Fruit fly (Drosophila melanogaster) whole organism, embryonic: ENCODE results near the gene Mis12.

Experiments used
- ATbp ChIP-seq: fragments of 200-800 bp; sonication (Bioruptor generic); optimal IDR thresholded peaks from 2 replicates; lab custom pipeline; 2017; ENCODE audit warnings: missing biosample characterization, mild to moderate bottlenecking, missing genetic modification characterization, missing genetic modification reagents
- Ada2b ChIP-seq: fragments of 200-800 bp; sonication (Bioruptor generic); IDR thresholded peaks from 2 replicates; pipeline ENCODE4 v1.3.6; 2022; ENCODE audit warnings: missing biosample characterization, missing genetic modification characterization
- Antp ChIP-seq: fragments of 200-800 bp; sonication (Bioruptor generic); optimal IDR thresholded peaks from 3 replicates; lab custom pipeline; 2016; ENCODE audit warnings: missing biosample characterization, missing genetic modification characterization
- Blimp-1 ChIP-seq: fragments of 200-800 bp; sonication (Bioruptor generic); optimal IDR thresholded peaks from 3 replicates; lab custom pipeline; 2018; ENCODE audit warnings: missing biosample characterization, missing genetic modification characterization, mild to moderate bottlenecking, moderate library complexity, missing genetic modification reagents
- CG11398 ChIP-seq: fragments of 200-800 bp; sonication (Bioruptor generic); optimal IDR thresholded peaks from 2 replicates; lab custom pipeline; 2016; ENCODE audit warnings: missing biosample characterization, missing genetic modification characterization
- CG12391 ChIP-seq: fragments of 200-800 bp; sonication (Bioruptor generic); optimal IDR thresholded peaks from 3 replicates; lab custom pipeline; 2018; ENCODE audit warnings: missing biosample characterization, mild to moderate bottlenecking, missing genetic modification characterization, moderate library complexity
- CG14441 ChIP-seq: fragments of 200-800 bp; sonication (Bioruptor generic); IDR thresholded peaks from 2 replicates; pipeline ENCODE4 v1.3.6; 2022; ENCODE audit warnings: missing biosample characterization, missing genetic modification characterization
- CG15269 ChIP-seq: fragments of 200-800 bp; sonication (Bioruptor generic); optimal IDR thresholded peaks from 2 replicates; lab custom pipeline; 2018; ENCODE audit warnings: missing biosample characterization, mild to moderate bottlenecking, missing genetic modification characterization, moderate library complexity
- CG16815 ChIP-seq: fragments of 200-800 bp; sonication (Bioruptor generic); optimal IDR thresholded peaks from 3 replicates; lab custom pipeline; 2017; ENCODE audit warnings: missing biosample characterization, mild to moderate bottlenecking, missing genetic modification characterization
- CG2889 ChIP-seq: fragments of 200-800 bp; sonication (Bioruptor generic); IDR thresholded peaks from 3 replicates; pipeline ENCODE4 v1.3.6; 2022; ENCODE audit warnings: missing biosample characterization, missing genetic modification characterization
- CG30020 ChIP-seq: fragments of 200-800 bp; optimal IDR thresholded peaks from 2 replicates; lab custom pipeline; 2019; ENCODE audit warnings: missing biosample characterization, mild to moderate bottlenecking, missing genetic modification characterization, moderate library complexity
- CG32772 ChIP-seq: fragments of 200-800 bp; sonication (Bioruptor generic); IDR thresholded peaks from 2 replicates; pipeline ENCODE4 v1.3.6; 2022; ENCODE audit warnings: missing biosample characterization, missing genetic modification characterization
- CG6689 ChIP-seq: fragments of 200-800 bp; sonication (Bioruptor generic); IDR thresholded peaks from 2 replicates; pipeline ENCODE4 v1.3.6; 2022; ENCODE audit warnings: missing biosample characterization, missing genetic modification characterization
- CG7556 ChIP-seq: fragments of 200-800 bp; sonication (Bioruptor generic); optimal IDR thresholded peaks from 2 replicates; lab custom pipeline; 2017; ENCODE audit warnings: missing biosample characterization, mild to moderate bottlenecking, missing genetic modification characterization
- CG7928 ChIP-seq: fragments of 200-800 bp; sonication (Bioruptor generic); optimal IDR thresholded peaks from 2 replicates; lab custom pipeline; 2017; ENCODE audit warnings: missing biosample characterization, mild to moderate bottlenecking, missing genetic modification characterization
- CG8944 ChIP-seq: fragments of 200-800 bp; sonication (Bioruptor generic); optimal IDR thresholded peaks from 3 replicates; lab custom pipeline; 2016; ENCODE audit warnings: missing biosample characterization, missing genetic modification characterization
- CHES-1-like ChIP-seq: fragments of 200-800 bp; sonication (Bioruptor generic); optimal IDR thresholded peaks from 2 replicates; lab custom pipeline; 2016; ENCODE audit warnings: missing biosample characterization, missing genetic modification characterization
- Chrac-16 ChIP-seq: fragments of 200-800 bp; sonication (Bioruptor generic); optimal IDR thresholded peaks from 3 replicates; lab custom pipeline; 2016; ENCODE audit warnings: missing biosample characterization, missing genetic modification characterization
- D ChIP-seq, 2 experiments: fragments of 200-800 bp in 1 of 2; fragments of >200 bp in 1 of 2; sonication (Bioruptor generic) in 1 of 2; optimal IDR thresholded peaks; 2 replicates in 1 of 2; 3 replicates in 1 of 2; lab custom pipeline; 2017; ENCODE audit warnings: mild to moderate bottlenecking in 1 of 2, missing biosample characterization in 1 of 2, missing genetic modification characterization in 1 of 2, missing genetic modification reagents in 1 of 2
- D19A ChIP-seq: fragments of 200-800 bp; optimal IDR thresholded peaks from 3 replicates; lab custom pipeline; 2019; ENCODE audit warnings: missing biosample characterization, mild to moderate bottlenecking, missing genetic modification characterization, moderate library complexity
- Dad ChIP-seq: fragments of 200-800 bp; sonication (Bioruptor generic); optimal IDR thresholded peaks from 3 replicates; lab custom pipeline; 2016; ENCODE audit warnings: missing biosample characterization, missing genetic modification characterization
- Dbx ChIP-seq: fragments of 200-800 bp; sonication (Bioruptor generic); IDR thresholded peaks from 3 replicates; pipeline ENCODE4 v1.3.6; 2022; ENCODE audit warnings: missing biosample characterization, missing genetic modification characterization
- Dek ChIP-seq: fragments of 200-800 bp; sonication (Bioruptor generic); optimal IDR thresholded peaks from 3 replicates; lab custom pipeline; 2019; ENCODE audit warnings: missing biosample characterization, mild to moderate bottlenecking, missing genetic modification characterization, moderate library complexity
- Dfd ChIP-seq, 2 experiments: fragments of >200 bp; optimal IDR thresholded peaks; 2 replicates each; lab custom pipeline; 2017; ENCODE audit warnings: missing biosample characterization in 2 of 2, missing genetic modification characterization in 2 of 2
- Eip74EF ChIP-seq, 2 experiments: fragments of 200-800 bp in 1 of 2; fragments of >200 bp in 1 of 2; sonication (Bioruptor generic) in 1 of 2; optimal IDR thresholded peaks; 2 replicates each; lab custom pipeline; 2017 to 2019; ENCODE audit warnings: missing biosample characterization in 2 of 2, missing genetic modification characterization in 2 of 2, mild to moderate bottlenecking in 1 of 2, moderate library complexity in 1 of 2
- HmgZ ChIP-seq: fragments of 200-800 bp; sonication (Bioruptor generic); optimal IDR thresholded peaks from 2 replicates; lab custom pipeline; 2018; ENCODE audit warnings: missing biosample characterization, mild to moderate bottlenecking, missing genetic modification characterization
- Lpt ChIP-seq: fragments of >200 bp; optimal IDR thresholded peaks from 2 replicates; lab custom pipeline; 2018; ENCODE audit warnings: missing biosample characterization, missing genetic modification characterization
- MBD-R2 ChIP-seq: fragments of 200-800 bp; sonication (Bioruptor generic); IDR thresholded peaks from 2 replicates; pipeline ENCODE4 v1.3.6; 2022; ENCODE audit warnings: missing biosample characterization, missing genetic modification characterization
- Rx ChIP-seq: fragments of 200-800 bp; sonication (Bioruptor generic); IDR thresholded peaks from 2 replicates; pipeline ENCODE4 v1.3.6; 2022; ENCODE audit warnings: missing biosample characterization, missing genetic modification characterization
- Stat92E ChIP-seq, 3 experiments: fragments of >200 bp in 2 of 3; fragments of 200-800 bp in 1 of 3; sonication (Bioruptor generic) in 1 of 3; optimal IDR thresholded peaks; 2 replicates each; lab custom pipeline; 2017 to 2019; ENCODE audit warnings: missing biosample characterization in 3 of 3, missing genetic modification characterization in 3 of 3, mild to moderate bottlenecking in 1 of 3, moderate library complexity in 1 of 3
- Vsx1 ChIP-seq: fragments of 200-800 bp; sonication (Bioruptor generic); optimal IDR thresholded peaks from 2 replicates; lab custom pipeline; 2017; ENCODE audit warnings: missing biosample characterization, mild to moderate bottlenecking, missing genetic modification characterization, missing genetic modification reagents
- ap ChIP-seq: fragments of 200-800 bp; sonication (Bioruptor generic); IDR thresholded peaks from 2 replicates; pipeline ENCODE4 v1.3.6; 2022; ENCODE audit warnings: missing biosample characterization, missing genetic modification characterization
- ase ChIP-seq: fragments of 200-800 bp; sonication (Bioruptor generic); IDR thresholded peaks from 3 replicates; pipeline ENCODE4 v1.3.6; 2022; ENCODE audit warnings: missing biosample characterization, missing genetic modification characterization
- az2 ChIP-seq: fragments of 200-800 bp; sonication (Bioruptor generic); optimal IDR thresholded peaks from 3 replicates; lab custom pipeline; 2016; ENCODE audit warnings: missing biosample characterization, missing genetic modification characterization
- fru ChIP-seq: fragments of >200 bp; optimal IDR thresholded peaks from 2 replicates; lab custom pipeline; 2017
- gsb-n ChIP-seq: fragments of 200-800 bp; sonication (Bioruptor generic); optimal IDR thresholded peaks from 3 replicates; lab custom pipeline; 2018; ENCODE audit warnings: missing biosample characterization, mild to moderate bottlenecking, missing genetic modification characterization
- hkb ChIP-seq, 2 experiments: fragments of 200-800 bp in 1 of 2; fragments of >200 bp in 1 of 2; sonication (Bioruptor generic) in 1 of 2; IDR thresholded peaks in 1 of 2; optimal IDR thresholded peaks in 1 of 2; 2 replicates each; pipeline versions ENCODE4 v1.3.6 to Lab custom; 2017 to 2022; ENCODE audit warnings: missing biosample characterization in 1 of 2, missing genetic modification characterization in 1 of 2
- insv ChIP-seq, 2 experiments: fragments of 200-800 bp; sonication (Bioruptor generic); optimal IDR thresholded peaks; 3 replicates each; lab custom pipeline; 2016 to 2018; ENCODE audit warnings: missing biosample characterization in 2 of 2, missing genetic modification characterization in 2 of 2
- jing ChIP-seq: fragments of 200-800 bp; sonication (Bioruptor generic); optimal IDR thresholded peaks from 2 replicates; lab custom pipeline; 2018; ENCODE audit warnings: missing biosample characterization, mild to moderate bottlenecking, missing genetic modification characterization
- jumu ChIP-seq: fragments of 200-800 bp; sonication (Bioruptor generic); optimal IDR thresholded peaks from 3 replicates; lab custom pipeline; 2016; ENCODE audit warnings: missing biosample characterization, missing genetic modification characterization
- lola ChIP-seq, 3 experiments: fragments of >200 bp in 2 of 3; fragments of 200-800 bp in 1 of 3; sonication (Bioruptor generic) in 1 of 3; optimal IDR thresholded peaks; 2 replicates each; lab custom pipeline; 2017 to 2019; ENCODE audit warnings: missing biosample characterization in 3 of 3, missing genetic modification characterization in 3 of 3, mild to moderate bottlenecking in 1 of 3, moderate library complexity in 1 of 3
- nerfin-1 ChIP-seq: fragments of 200-800 bp; sonication (Bioruptor generic); optimal IDR thresholded peaks from 3 replicates; lab custom pipeline; 2019; ENCODE audit warnings: missing biosample characterization, mild to moderate bottlenecking, missing genetic modification characterization, moderate library complexity
- pita ChIP-seq: fragments of 200-800 bp; sonication (Bioruptor generic); optimal IDR thresholded peaks from 2 replicates; lab custom pipeline; 2017; ENCODE audit warnings: missing biosample characterization, mild to moderate bottlenecking, missing genetic modification characterization
- ranshi ChIP-seq: fragments of 200-800 bp; sonication (Bioruptor generic); IDR thresholded peaks from 2 replicates; pipeline ENCODE4 v1.3.6; 2022; ENCODE audit warnings: missing biosample characterization, missing genetic modification characterization
- slbo ChIP-seq: fragments of 200-800 bp; sonication (Bioruptor generic); IDR thresholded peaks from 2 replicates; pipeline ENCODE4 v1.3.6; 2022; ENCODE audit warnings: missing biosample characterization, missing genetic modification characterization
- stc ChIP-seq: fragments of 200-800 bp; sonication (Bioruptor generic); IDR thresholded peaks from 2 replicates; pipeline ENCODE4 v1.3.6; 2022; ENCODE audit warnings: missing biosample characterization, missing genetic modification characterization
- tin ChIP-seq: fragments of 200-800 bp; sonication (Bioruptor generic); optimal IDR thresholded peaks from 3 replicates; lab custom pipeline; 2016; ENCODE audit warnings: missing biosample characterization, missing genetic modification characterization
- yki ChIP-seq: fragments of >200 bp; optimal IDR thresholded peaks from 3 replicates; lab custom pipeline; 2018

The Mis12 gene

DNA sequence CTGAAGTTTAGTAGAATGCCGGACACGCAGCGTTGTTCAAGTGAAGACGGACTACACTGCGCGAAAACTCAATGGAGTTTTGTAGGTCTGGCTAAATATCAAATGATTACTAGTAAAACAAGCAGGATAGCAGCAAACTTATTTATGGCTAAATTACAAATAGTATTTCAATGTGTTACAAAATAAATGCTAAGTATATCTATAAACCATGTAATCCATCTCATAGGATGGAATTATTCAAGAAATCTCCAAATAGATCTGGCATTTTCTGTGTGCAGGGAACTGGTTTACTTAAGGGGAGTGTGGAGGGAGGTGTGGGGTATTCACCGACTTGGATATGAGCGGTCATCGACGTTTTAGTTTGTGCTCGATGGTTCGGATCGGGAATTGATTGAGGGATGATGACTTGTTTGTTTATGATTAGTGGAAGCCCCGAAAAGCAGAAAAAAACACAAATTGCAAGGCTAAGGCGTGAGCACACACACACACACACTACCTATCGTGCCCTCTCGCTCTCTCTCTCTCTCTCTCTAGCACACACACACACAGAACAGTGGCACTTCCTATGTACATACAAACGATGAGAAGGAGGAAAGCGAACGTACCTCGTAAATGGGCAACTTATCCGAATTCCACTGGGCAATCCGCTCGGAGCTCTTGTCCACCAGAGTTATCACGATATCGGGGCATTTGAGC is 4.9 kb downstream of the Mis12 start (continued):
- peak; percentile 22 for TF ChIP-seq Dad (GFP tag; lab: Kevin White, UChicago)
- no peak for TF ChIP-seq Rx
- TF ChIP-seq nerfin-1 (tag; lab: Kevin White, UChicago), result peak; percentile 18
- TF ChIP-seq CG2889 (GFP tag; lab: Robert Waterston, UW), result peak; percentile 55; the same call in 2 of the 3 replicates
- TF ChIP-seq Stat92E (GFP tag; optimal IDR thresholded peaks at IDR 0.05; lab: Kevin White, UChicago), result peak in 1 of 3 experiments; percentile 25
- peak; percentile 74 for TF ChIP-seq Ada2b (GFP tag; lab: Robert Waterston, UW)
- peak; percentile 77 for TF ChIP-seq CG14441
- peak; percentile 90 for TF ChIP-seq CG12391 (tag; lab: Kevin White, UChicago)
- TF ChIP-seq Antp (GFP tag; lab: Kevin White, UChicago), result peak; percentile 81
- TF ChIP-seq Dek, result peak; percentile 71
- TF ChIP-seq Blimp-1 (GFP tag; lab: Kevin White, UChicago), result peak; percentile 82
- TF ChIP-seq tin (GFP tag; lab: Kevin White, UChicago), result peak; percentile 80
- TF ChIP-seq jumu (GFP tag; lab: Kevin White, UChicago), result peak; percentile 75
- no peak for TF ChIP-seq Dfd (GFP tag; optimal IDR thresholded peaks at IDR 0.05; lab: Kevin White, UChicago)
- peak; percentile 63 for TF ChIP-seq CG11398
- TF ChIP-seq HmgZ (tag; lab: Kevin White, UChicago), result peak; percentile 83
- TF ChIP-seq az2, result peak; percentile 85
- peak; percentile 76 for TF ChIP-seq ATbp (GFP tag; lab: Kevin White, UChicago)
- TF ChIP-seq jing (GFP tag; lab: Kevin White, UChicago), result peak; percentile 75
- peak; percentile 36; the same call in 1 of the 3 replicates for TF ChIP-seq Dbx (GFP tag; lab: Robert Waterston, UW)
- TF ChIP-seq ranshi, result peak; percentile 64; the same call in 1 of the 2 replicates
- no peak for TF ChIP-seq insv (GFP tag; optimal IDR thresholded peaks at IDR 0.05; lab: Kevin White, UChicago)
- TF ChIP-seq Chrac-16 (GFP tag; lab: Kevin White, UChicago), result peak; percentile 87
- TF ChIP-seq slbo (GFP tag; lab: Robert Waterston, UW), result peak; percentile 74
- peak; percentile 87 for TF ChIP-seq CG7556
- TF ChIP-seq ase (GFP tag; lab: Robert Waterston, UW), result peak; percentile 58; the same call in 2 of the 3 replicates
- TF ChIP-seq hkb (optimal IDR thresholded peaks at IDR 0.05; lab: Kevin White, UChicago), result no peak
- TF ChIP-seq hkb (GFP tag; IDR thresholded peaks at IDR 0.05; lab: Robert Waterston, UW), result peak; percentile 70; the same call in 1 of the 2 replicates
- TF ChIP-seq CHES-1-like (GFP tag; lab: Kevin White, UChicago), result peak; percentile 76
- peak in 1 of 2 experiments; percentile 66 for TF ChIP-seq Eip74EF (GFP tag; optimal IDR thresholded peaks at IDR 0.05; lab: Kevin White, UChicago)
- peak; percentile 81 for TF ChIP-seq CG6689 (GFP tag; lab: Robert Waterston, UW)
- no peak for TF ChIP-seq Lpt (GFP tag; lab: Kevin White, UChicago)
- TF ChIP-seq CG7928 (GFP tag; lab: Kevin White, UChicago), result peak; percentile 24
- peak; percentile 46; the same call in 1 of the 2 replicates for TF ChIP-seq MBD-R2
- peak; percentile 90 for TF ChIP-seq CG15269 (tag; lab: Kevin White, UChicago)
- TF ChIP-seq lola (GFP tag; optimal IDR thresholded peaks at IDR 0.05; lab: Kevin White, UChicago), result peak in 1 of 3 experiments; percentile 88
- TF ChIP-seq stc (GFP tag; lab: Robert Waterston, UW), result peak; percentile 64; the same call in 1 of the 2 replicates
- no peak for TF ChIP-seq pita (GFP tag; lab: Kevin White, UChicago)
- TF ChIP-seq CG32772 (GFP tag; lab: Robert Waterston, UW), result peak; percentile 66
- no peak for TF ChIP-seq fru (lab: Kevin White, UChicago)
- peak; percentile 84 for TF ChIP-seq gsb-n (tag; lab: Kevin White, UChicago)
- peak; percentile 49 for TF ChIP-seq Vsx1 (GFP tag; lab: Kevin White, UChicago)
- TF ChIP-seq CG16815, result peak; percentile 67
- TF ChIP-seq CG8944 (GFP tag; lab: Kevin White, UChicago), result peak; percentile 79
- no peak for TF ChIP-seq yki (lab: Kevin White, UChicago)
- no peak for TF ChIP-seq D (optimal IDR thresholded peaks at IDR 0.05; lab: Kevin White, UChicago)
- peak; percentile 81 for TF ChIP-seq D (GFP tag; optimal IDR thresholded peaks at IDR 0.05; lab: Kevin White, UChicago)
- peak; percentile 44 for TF ChIP-seq CG30020 (tag; lab: Kevin White, UChicago)
- peak; percentile 65 for TF ChIP-seq ap (GFP tag; lab: Robert Waterston, UW)
- TF ChIP-seq D19A, result peak; percentile 81
